Worm (Caenorhabditis elegans) whole organism, L2 larva: ENCODE measurements around the gene W04B5.8.

Source experiments
- C34F6.9 ChIP-seq: fragments of 150-350 bp; optimal IDR thresholded peaks from 2 replicates; lab custom pipeline; 2014; ENCODE audit warnings: missing biosample characterization, missing genetic modification characterization
- F13H6.1 ChIP-seq: sonication (generic microtip); optimal IDR thresholded peaks from 2 replicates; lab custom pipeline; 2016; ENCODE audit warnings: missing genetic modification characterization, missing compliant biosample characterization
- ZK546.5 ChIP-seq: sonication (generic microtip); optimal IDR thresholded peaks from 2 replicates; lab custom pipeline; 2017; ENCODE audit warnings: missing biosample characterization, missing genetic modification characterization
- ceh-82 ChIP-seq: fragments of 150-350 bp; optimal IDR thresholded peaks from 2 replicates; lab custom pipeline; 2014; ENCODE audit warnings: missing biosample characterization, missing genetic modification characterization
- lin-13 ChIP-seq: fragments of 150-350 bp; optimal IDR thresholded peaks from 2 replicates; lab custom pipeline; 2014; ENCODE audit warnings: missing biosample characterization, missing genetic modification reagents, missing genetic modification characterization
- mab-5 ChIP-seq: fragments of 150-350 bp; optimal IDR thresholded peaks from 2 replicates; lab custom pipeline; 2014; ENCODE audit warnings: missing biosample characterization, missing genetic modification characterization
- sma-9 ChIP-seq, 2 experiments: fragments of 150-350 bp in 1 of 2; sonication (generic microtip) in 1 of 2; optimal IDR thresholded peaks; 2 replicates each; lab custom pipeline; 2014 to 2016; ENCODE audit warnings: missing genetic modification characterization in 2 of 2, mild to moderate bottlenecking in 1 of 2, missing biosample characterization in 1 of 2, missing compliant biosample characterization in 1 of 2, missing genetic modification reagents in 1 of 2, moderate library complexity in 1 of 2
- snpc-4 ChIP-seq: fragments of 150-350 bp; optimal IDR thresholded peaks from 2 replicates; lab custom pipeline; 2014; ENCODE audit warnings: missing biosample characterization, missing genetic modification characterization
- unc-62 ChIP-seq: fragments of 150-350 bp; optimal IDR thresholded peaks from 2 replicates; lab custom pipeline; 2014; ENCODE audit warnings: missing biosample characterization, missing genetic modification reagents, missing genetic modification characterization
- zag-1 ChIP-seq: fragments of 150-350 bp; optimal IDR thresholded peaks from 2 replicates; lab custom pipeline; 2014; ENCODE audit warnings: missing biosample characterization, missing genetic modification characterization

- peak; percentile 16 for TF ChIP-seq C34F6.9
- TF ChIP-seq zag-1, result no peak
- no peak for TF ChIP-seq snpc-4 (tag; lab: Kevin White, UChicago)
- no peak for TF ChIP-seq ceh-82 (tag; lab: Kevin White, UChicago)
- TF ChIP-seq mab-5 (tag; lab: Kevin White, UChicago), result no peak
- no peak for TF ChIP-seq lin-13 (GFP tag; lab: Kevin White, UChicago)
- TF ChIP-seq ZK546.5 (tag; lab: Kevin White, UChicago), result no peak
- no peak for TF ChIP-seq unc-62 (GFP tag; lab: Kevin White, UChicago)
- TF ChIP-seq sma-9 (GFP tag; optimal IDR thresholded peaks at IDR 0.05; lab: Kevin White, UChicago), result no peak
- no peak for TF ChIP-seq sma-9 (tag; optimal IDR thresholded peaks at IDR 0.05; lab: Kevin White, UChicago)
- no peak for TF ChIP-seq F13H6.1 (tag; lab: Kevin White, UChicago)
These were observed 12.4 kb downstream of the W04B5.8 start, which contains the start of gene E02H9.13 for ce11 chrIII:2438543-2438942.
